Fruit fly (Drosophila melanogaster) whole organism, prepupa: Measurements from ENCODE around the gene Ube3a.

ENCODE experiments used
- Blimp-1 ChIP-seq: fragments of 200-800 bp; sonication (Bioruptor generic); optimal IDR thresholded peaks from 3 replicates; lab custom pipeline; 2017; ENCODE audit warnings: missing biosample characterization, missing genetic modification characterization, mild to moderate bottlenecking, moderate library complexity, missing genetic modification reagents
- CG10631 ChIP-seq: fragments of 200-800 bp; sonication (Bioruptor generic); optimal IDR thresholded peaks from 2 replicates; lab custom pipeline; 2016; ENCODE audit warnings: missing biosample characterization, missing genetic modification characterization
- CG10669 ChIP-seq: fragments of 200-800 bp; sonication (Bioruptor generic); optimal IDR thresholded peaks from 3 replicates; lab custom pipeline; 2018; ENCODE audit warnings: missing biosample characterization, mild to moderate bottlenecking, missing genetic modification characterization, moderate library complexity
- CG11294 ChIP-seq: fragments of 200-800 bp; sonication (Bioruptor generic); IDR thresholded peaks from 2 replicates; pipeline ENCODE4 v1.3.6; 2022; ENCODE audit warnings: missing biosample characterization, missing genetic modification characterization
- CG11762 ChIP-seq: fragments of 200-800 bp; sonication (Bioruptor generic); optimal IDR thresholded peaks from 3 replicates; lab custom pipeline; 2016; ENCODE audit warnings: missing biosample characterization, missing genetic modification characterization; ENCODE audit not compliant: insufficient read depth
- CG11902 ChIP-seq: fragments of 200-800 bp; sonication (Bioruptor generic); optimal IDR thresholded peaks from 3 replicates; lab custom pipeline; 2016; ENCODE audit warnings: missing biosample characterization, missing genetic modification characterization
- CG15336 ChIP-seq: fragments of 200-800 bp; sonication (Bioruptor generic); IDR thresholded peaks from 2 replicates; pipeline ENCODE4 v1.3.6; 2022; ENCODE audit warnings: missing biosample characterization, missing genetic modification characterization
- CG16779 ChIP-seq: fragments of 200-800 bp; sonication (Bioruptor generic); optimal IDR thresholded peaks from 3 replicates; lab custom pipeline; 2017; ENCODE audit warnings: missing biosample characterization, mild to moderate bottlenecking, missing genetic modification characterization
- CG32006 ChIP-seq: fragments of 200-800 bp; sonication (Bioruptor generic); optimal IDR thresholded peaks from 3 replicates; lab custom pipeline; 2017; ENCODE audit warnings: missing biosample characterization, mild to moderate bottlenecking, missing genetic modification characterization
- CG34406 ChIP-seq: fragments of 200-800 bp; sonication (Bioruptor generic); optimal IDR thresholded peaks from 3 replicates; lab custom pipeline; 2016; ENCODE audit warnings: missing biosample characterization, missing genetic modification characterization
- CG4318 ChIP-seq: fragments of 200-800 bp; sonication (Bioruptor generic); optimal IDR thresholded peaks from 3 replicates; lab custom pipeline; 2017; ENCODE audit warnings: missing biosample characterization, mild to moderate bottlenecking, missing genetic modification characterization
- CG6276 ChIP-seq: fragments of 200-800 bp; sonication (Bioruptor generic); optimal IDR thresholded peaks from 2 replicates; lab custom pipeline; 2017; ENCODE audit warnings: missing biosample characterization, mild to moderate bottlenecking, missing genetic modification characterization
- CG6808 ChIP-seq: fragments of 200-800 bp; sonication (Bioruptor generic); optimal IDR thresholded peaks from 3 replicates; lab custom pipeline; 2017; ENCODE audit warnings: missing biosample characterization, missing genetic modification characterization, mild to moderate bottlenecking, moderate library complexity, missing genetic modification reagents
- CG6854 ChIP-seq: fragments of 200-800 bp; sonication (Bioruptor generic); optimal IDR thresholded peaks from 2 replicates; lab custom pipeline; 2017; ENCODE audit warnings: missing biosample characterization, mild to moderate bottlenecking, missing genetic modification characterization
- CG8119 ChIP-seq: fragments of 200-800 bp; sonication (Bioruptor generic); IDR thresholded peaks from 3 replicates; pipeline ENCODE4 v1.3.6; 2022; ENCODE audit warnings: missing biosample characterization, missing genetic modification characterization
- CG8632 ChIP-seq: fragments of 200-800 bp; sonication (Bioruptor generic); optimal IDR thresholded peaks from 3 replicates; lab custom pipeline; 2016; ENCODE audit warnings: missing biosample characterization, missing genetic modification characterization
- CG9139 ChIP-seq: fragments of 200-800 bp; sonication (Bioruptor generic); optimal IDR thresholded peaks from 3 replicates; lab custom pipeline; 2017; ENCODE audit warnings: missing biosample characterization, mild to moderate bottlenecking, missing genetic modification characterization
- Eip75B ChIP-seq: fragments of 200-800 bp; sonication (Bioruptor generic); optimal IDR thresholded peaks from 3 replicates; lab custom pipeline; 2016; ENCODE audit warnings: missing biosample characterization, missing genetic modification characterization
- Eip78C ChIP-seq: fragments of 200-800 bp; sonication (Bioruptor generic); peaks from one replicate; lab custom pipeline; 2016; ENCODE audit warnings: missing biosample characterization, missing genetic modification characterization
- Ets96B ChIP-seq: fragments of 200-800 bp; optimal IDR thresholded peaks from 2 replicates; lab custom pipeline; 2019; ENCODE audit warnings: missing biosample characterization, mild to moderate bottlenecking, missing genetic modification characterization, moderate library complexity
- Hr4 ChIP-seq: fragments of 200-800 bp; sonication (Bioruptor generic); optimal IDR thresholded peaks from 3 replicates; lab custom pipeline; 2016; ENCODE audit warnings: missing biosample characterization, missing genetic modification characterization
- Lpt ChIP-seq: fragments of 200-800 bp; sonication (Bioruptor generic); optimal IDR thresholded peaks from 3 replicates; lab custom pipeline; 2016; ENCODE audit warnings: missing biosample characterization, missing genetic modification characterization
- OdsH ChIP-seq: fragments of 200-800 bp; sonication (Bioruptor generic); optimal IDR thresholded peaks from 3 replicates; lab custom pipeline; 2016; ENCODE audit warnings: missing biosample characterization, missing genetic modification characterization
- Sox14 ChIP-seq: fragments of 200-800 bp; sonication (Bioruptor generic); optimal IDR thresholded peaks from 3 replicates; lab custom pipeline; 2016; ENCODE audit warnings: missing biosample characterization, missing genetic modification characterization
- Sox15 ChIP-seq: fragments of 200-800 bp; sonication (Bioruptor generic); optimal IDR thresholded peaks from 3 replicates; lab custom pipeline; 2016; ENCODE audit warnings: missing biosample characterization, missing genetic modification characterization
- achi ChIP-seq: fragments of 200-800 bp; sonication (Bioruptor generic); optimal IDR thresholded peaks from 3 replicates; lab custom pipeline; 2016; ENCODE audit warnings: missing biosample characterization, missing genetic modification characterization
- cyc ChIP-seq: fragments of 200-800 bp; sonication (Bioruptor generic); optimal IDR thresholded peaks from 3 replicates; lab custom pipeline; 2016; ENCODE audit warnings: missing biosample characterization, missing genetic modification characterization
- dac ChIP-seq: fragments of 200-800 bp; sonication (Bioruptor generic); optimal IDR thresholded peaks from 2 replicates; lab custom pipeline; 2017; ENCODE audit warnings: missing biosample characterization, mild to moderate bottlenecking, missing genetic modification characterization
- dsx ChIP-seq: fragments of 200-800 bp; optimal IDR thresholded peaks from 3 replicates; lab custom pipeline; 2019; ENCODE audit warnings: missing biosample characterization, mild to moderate bottlenecking, missing genetic modification characterization, moderate library complexity; ENCODE audit not compliant: poor library complexity, severe bottlenecking
- eg ChIP-seq: fragments of 200-800 bp; sonication (Bioruptor generic); IDR thresholded peaks from 3 replicates; pipeline ENCODE4 v1.3.6; 2022; ENCODE audit warnings: missing biosample characterization, missing genetic modification characterization
- fd85E ChIP-seq: fragments of 200-800 bp; sonication (Bioruptor generic); optimal IDR thresholded peaks from 3 replicates; lab custom pipeline; 2016; ENCODE audit warnings: missing biosample characterization, missing genetic modification characterization
- fkh ChIP-seq: fragments of 200-800 bp; sonication (Bioruptor generic); optimal IDR thresholded peaks from 3 replicates; lab custom pipeline; 2017; ENCODE audit warnings: missing biosample characterization, mild to moderate bottlenecking, missing genetic modification characterization, moderate library complexity
- net ChIP-seq: fragments of 200-800 bp; sonication (Bioruptor generic); optimal IDR thresholded peaks from 3 replicates; lab custom pipeline; 2016; ENCODE audit warnings: missing biosample characterization, missing genetic modification characterization
- salr ChIP-seq, 2 experiments: fragments of 200-800 bp; sonication (Bioruptor generic); optimal IDR thresholded peaks; 3 replicates each; lab custom pipeline; 2016 to 2018; ENCODE audit warnings: missing biosample characterization in 2 of 2, missing genetic modification characterization in 2 of 2, mild to moderate bottlenecking in 1 of 2
- spab ChIP-seq: fragments of 200-800 bp; sonication (Bioruptor generic); optimal IDR thresholded peaks from 2 replicates; lab custom pipeline; 2017; ENCODE audit warnings: missing biosample characterization, mild to moderate bottlenecking, missing genetic modification characterization, missing genetic modification reagents
- ss ChIP-seq, 2 experiments: fragments of 200-800 bp; sonication (Bioruptor generic); optimal IDR thresholded peaks; 2 replicates in 1 of 2; 3 replicates in 1 of 2; lab custom pipeline; 2017 to 2018; ENCODE audit warnings: mild to moderate bottlenecking in 2 of 2, missing biosample characterization in 2 of 2, missing genetic modification characterization in 2 of 2, moderate library complexity in 1 of 2
- topi ChIP-seq: fragments of 200-800 bp; sonication (Bioruptor generic); optimal IDR thresholded peaks from 3 replicates; lab custom pipeline; 2016; ENCODE audit warnings: missing biosample characterization, missing genetic modification characterization

Ube3a gene

DNA sequence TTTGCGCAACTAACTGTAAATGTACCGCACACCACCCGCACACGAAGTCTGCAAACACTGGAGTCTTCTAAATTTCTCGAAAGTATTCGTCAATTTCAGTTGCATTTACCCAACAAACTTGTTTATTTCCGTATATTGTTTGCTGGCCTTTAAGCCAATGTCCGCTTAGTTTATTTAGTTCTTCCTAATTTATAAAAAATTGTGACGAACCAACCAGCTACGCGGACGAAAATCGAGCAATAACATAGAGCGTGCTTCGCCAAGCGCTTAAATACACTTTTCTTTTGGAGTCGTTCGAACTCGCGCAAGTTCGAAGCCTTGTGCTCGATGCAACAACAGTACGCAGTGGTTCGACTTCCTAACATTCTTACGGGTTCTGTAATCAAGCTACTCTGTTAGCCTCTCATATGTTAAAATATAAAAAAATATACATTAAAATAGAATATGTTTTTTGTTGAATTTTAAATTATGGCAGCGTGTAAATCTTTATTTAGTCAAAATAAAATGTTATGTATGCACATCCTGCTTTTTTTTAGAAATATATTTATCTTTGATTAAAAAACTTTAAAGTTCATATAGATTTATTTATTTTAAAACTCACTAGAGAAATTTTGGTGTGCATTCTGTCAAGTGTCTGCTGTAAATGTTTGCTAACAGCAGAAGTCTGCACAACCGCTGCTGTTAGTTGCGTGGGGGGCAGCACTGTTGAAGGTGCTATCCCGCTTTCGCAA, 12.9 kb downstream of the Ube3a start, which contains the start of gene GlcAT-P (continued):
- TF ChIP-seq CG8632 (peak; percentile 43), Eip75B (peak; percentile 31), dac (GFP tag; lab: Kevin White, UChicago) (no peak), Hr4 (GFP tag; lab: Kevin White, UChicago) (peak; percentile 28), fd85E (GFP tag; lab: Kevin White, UChicago) (no peak), achi (peak; percentile 60), net (GFP tag; lab: Kevin White, UChicago) (peak; percentile 40), CG9139 (no peak), CG10631 (GFP tag; lab: Kevin White, UChicago) (peak; percentile 72), salr (GFP tag; optimal IDR thresholded peaks at IDR 0.05; lab: Kevin White, UChicago) (peak in 1 of 2 experiments; percentile 65), fkh (GFP tag; lab: Kevin White, UChicago) (no peak), CG6276 (GFP tag; lab: Kevin White, UChicago) (peak; percentile 25), CG6854 (GFP tag; lab: Kevin White, UChicago) (no peak), CG4318 (peak; percentile 23), CG34406 (peak; percentile 51), CG16779 (tag; lab: Kevin White, UChicago) (peak; percentile 6), ss (GFP tag; optimal IDR thresholded peaks at IDR 0.05; lab: Kevin White, UChicago) (peak in 1 of 2 experiments; percentile 1), topi (GFP tag; lab: Kevin White, UChicago) (peak; percentile 22), CG11902 (GFP tag; lab: Kevin White, UChicago) (no peak), Ets96B (tag; lab: Kevin White, UChicago) (peak; percentile 77), CG11762 (GFP tag; lab: Kevin White, UChicago) (peak; percentile 32), CG11294 (no peak), CG32006 (GFP tag; lab: Kevin White, UChicago) (peak; percentile 78), Sox14 (GFP tag; lab: Kevin White, UChicago) (peak; percentile 1), CG6808 (peak; percentile 34), eg (GFP tag; lab: Robert Waterston, UW) (peak; percentile 84), Sox15 (GFP tag; lab: Kevin White, UChicago) (no peak), Blimp-1 (no peak), dsx (GFP tag; lab: Kevin White, UChicago) (peak; percentile 72), OdsH (GFP tag; lab: Kevin White, UChicago) (peak; percentile 62), Lpt (GFP tag; lab: Kevin White, UChicago) (peak; percentile 62), cyc (GFP tag; lab: Kevin White, UChicago) (peak; percentile 33), CG10669 (peak; percentile 46), spab (GFP tag; lab: Kevin White, UChicago) (no peak), CG8119 (peak; percentile 89)

DNA sequence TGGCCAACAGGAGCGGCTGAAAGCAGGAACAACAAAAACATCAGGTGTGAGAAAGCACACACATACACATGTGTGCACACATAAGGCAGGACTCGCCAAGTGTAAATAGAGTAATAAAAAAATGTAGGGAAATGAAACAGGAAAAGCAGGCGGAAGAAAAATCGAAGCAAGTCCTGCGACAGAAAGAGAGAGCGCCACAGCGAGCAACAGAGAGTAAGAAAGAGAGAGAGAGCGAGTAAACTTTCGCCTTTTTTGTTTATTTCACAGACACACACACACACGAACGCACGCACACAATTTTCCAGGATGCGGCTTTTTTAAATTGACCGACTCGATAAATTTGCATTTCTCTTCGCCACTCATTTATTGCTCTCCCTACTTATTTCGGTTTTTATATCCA, 13.5 kb downstream of the Ube3a start:
- TF ChIP-seq Eip78C (GFP tag; lab: Kevin White, UChicago) (peak; percentile 34), OdsH (GFP tag; lab: Kevin White, UChicago) (no peak)
- TF ChIP-seq, all 60 proteins: peak for 1

- TF ChIP-seq CG8632 (no peak), CG6808 (no peak), CG15336 (GFP tag; lab: Robert Waterston, UW) (no peak), fkh (GFP tag; lab: Kevin White, UChicago) (peak; percentile 11)
- TF ChIP-seq, all 60 proteins: peak for 1
Observed at dm6 chr3L:11195275-11195674, 15.1 kb downstream of the Ube3a start.
